Worm (Caenorhabditis elegans): ENCODE results near the gene fcmt-1.

Gene fcmt-1

DNA sequence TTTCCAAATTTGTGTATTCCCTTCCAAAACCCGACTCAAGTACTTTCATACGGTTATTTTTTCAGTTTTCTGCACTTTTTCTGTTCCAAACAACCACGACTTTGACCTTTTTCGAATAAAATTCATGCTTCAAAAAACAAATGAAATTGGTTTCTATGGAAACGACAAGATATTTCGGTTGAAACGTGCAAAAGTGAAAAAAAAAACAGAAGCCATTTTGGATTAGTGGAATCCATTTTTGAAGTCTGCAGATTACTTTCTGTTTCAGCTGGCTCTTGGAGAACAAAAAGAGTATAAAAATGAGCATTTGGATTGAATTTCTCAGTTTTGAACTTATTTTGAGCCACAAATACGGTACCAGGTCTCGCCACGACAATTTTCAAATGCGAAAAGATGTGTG is 12.8 kb upstream of the fcmt-1 start (continued):
- no peak for TF ChIP-seq aha-1 (tag; optimal IDR thresholded peaks at IDR 0.05)

- TF ChIP-seq nhr-71 (tag; optimal IDR thresholded peaks at IDR 0.05): no peak
- TF ChIP-seq pqm-1 (tag; optimal IDR thresholded peaks at IDR 0.05): no peak
- TF ChIP-seq hlh-17 (GFP tag; optimal IDR thresholded peaks at IDR 0.05; ENCODE audit: borderline replicate concordance): no peak
- TF ChIP-seq ceh-88 (GFP tag; IDR thresholded peaks at IDR 0.05): no peak
- TF ChIP-seq ceh-8 (GFP tag; optimal IDR thresholded peaks at IDR 0.05): no peak
- no peak for TF ChIP-seq lin-15B (tag; optimal IDR thresholded peaks at IDR 0.05)
- TF ChIP-seq fkh-4 (tag; optimal IDR thresholded peaks at IDR 0.05; ENCODE audit: borderline replicate concordance): no peak
- no peak for TF ChIP-seq nhr-11 (tag; optimal IDR thresholded peaks at IDR 0.05)
- no peak for TF ChIP-seq ces-1 (GFP tag; optimal IDR thresholded peaks at IDR 0.05)
- no peak for TF ChIP-seq isw-1 (GFP tag; IDR thresholded peaks at IDR 0.05)
- no peak for TF ChIP-seq fkh-10 (GFP tag; optimal IDR thresholded peaks at IDR 0.05)
Measured at ce11 chrII:11721604-11722003, 12.2 kb upstream of the fcmt-1 start.

ce11 chrII:11720819-11721218 is 11.5 kb upstream of the fcmt-1 start:
- TF ChIP-seq C04F5.9 (tag; optimal IDR thresholded peaks at IDR 0.05): no peak
- TF ChIP-seq elt-2 (tag; optimal IDR thresholded peaks at IDR 0.05): no peak
- no peak for TF ChIP-seq unc-98 (GFP tag; IDR thresholded peaks at IDR 0.05)
- no peak for TF ChIP-seq fkh-8 (tag; optimal IDR thresholded peaks at IDR 0.05)
- no peak for TF ChIP-seq nhr-85 (tag)
- TF ChIP-seq skn-1 (tag; optimal IDR thresholded peaks at IDR 0.05): no peak
- no peak for TF ChIP-seq jun-1 (tag; optimal IDR thresholded peaks at IDR 0.05)
- no peak for TF ChIP-seq mep-1 (tag; optimal IDR thresholded peaks at IDR 0.05)

DNA sequence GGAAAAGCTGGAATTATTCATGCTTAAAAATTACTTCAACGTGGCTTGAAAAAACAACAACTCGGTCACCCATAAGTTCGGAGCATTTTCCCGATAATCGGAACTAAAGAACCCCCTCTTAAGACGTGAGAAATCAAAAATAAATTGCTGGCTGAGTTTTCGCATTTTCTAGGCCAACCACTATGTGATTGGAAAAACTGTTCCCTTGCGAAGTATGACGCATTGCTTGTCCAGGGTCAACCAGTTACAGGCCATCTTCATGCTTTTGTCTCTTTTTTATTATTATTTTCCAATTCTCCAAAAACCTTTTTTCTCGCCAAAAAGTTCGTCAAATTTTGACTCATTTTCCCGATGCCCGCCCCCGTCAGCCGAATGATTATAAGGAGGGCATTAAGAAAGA is 10.7 kb upstream of the fcmt-1 start, which contains the start of gene F13D12.3:
Gene F13D12.3 (plus strand): TSS at position 301 of the 400 bp plus-strand sequence.
- TF ChIP-seq zag-1 (tag; optimal IDR thresholded peaks at IDR 0.05): no peak
- no peak for TF ChIP-seq lsy-2 (tag; optimal IDR thresholded peaks at IDR 0.05)
- TF ChIP-seq unc-130 (tag; optimal IDR thresholded peaks at IDR 0.05): no peak
- no peak for TF ChIP-seq fkh-10 (GFP tag; optimal IDR thresholded peaks at IDR 0.05)
- TF ChIP-seq elt-2 (tag; optimal IDR thresholded peaks at IDR 0.05): no peak
- TF ChIP-seq lin-35 (GFP tag; optimal IDR thresholded peaks at IDR 0.05): no peak
- TF ChIP-seq blmp-1 (tag; optimal IDR thresholded peaks at IDR 0.05): no peak

- peak; percentile 17 to 21 for TF ChIP-seq lsy-2 (tag; optimal IDR thresholded peaks at IDR 0.05)
- TF ChIP-seq ets-5 (GFP tag; IDR thresholded peaks at IDR 0.05): no peak
- no peak for TF ChIP-seq alr-1 (tag; optimal IDR thresholded peaks at IDR 0.05; ENCODE audit: borderline replicate concordance)
- no peak for TF ChIP-seq hlh-4 (tag; optimal IDR thresholded peaks at IDR 0.05)
- TF ChIP-seq C16A3.4 (tag; optimal IDR thresholded peaks at IDR 0.05): no peak
- no peak for TF ChIP-seq fkh-10 (GFP tag; optimal IDR thresholded peaks at IDR 0.05)
- TF ChIP-seq ces-1 (GFP tag; optimal IDR thresholded peaks at IDR 0.05): no peak
- TF ChIP-seq nhr-71 (tag; optimal IDR thresholded peaks at IDR 0.05): peak; percentile 30
- TF ChIP-seq ceh-82 (tag; optimal IDR thresholded peaks at IDR 0.05): no peak
- no peak for TF ChIP-seq grh-1 (GFP tag; IDR thresholded peaks at IDR 0.05)
- no peak for TF ChIP-seq elt-3 (tag; optimal IDR thresholded peaks at IDR 0.05)
- no peak for TF ChIP-seq fos-1 (tag; optimal IDR thresholded peaks at IDR 0.05)
- TF ChIP-seq blmp-1 (tag; optimal IDR thresholded peaks at IDR 0.05): peak; percentile 2
- TF ChIP-seq snu-23 (GFP tag; optimal IDR thresholded peaks at IDR 0.05): peak; percentile 15
Measured at ce11 chrII:11719533-11719932, 10.2 kb upstream of the fcmt-1 start.

- TF ChIP-seq alr-1 (tag; optimal IDR thresholded peaks at IDR 0.05; ENCODE audit: borderline replicate concordance) (no peak), snpc-4 (tag; optimal IDR thresholded peaks at IDR 0.05) (peak; percentile 75), efl-1 (optimal IDR thresholded peaks at IDR 0.05) (no peak), efl-1 (GFP tag; optimal IDR thresholded peaks at IDR 0.05 in 1 of 2) (peak in 1 of 2 experiments; percentile 43)
Measured at ce11 chrII:11714728-11715127, 5.4 kb upstream of the fcmt-1 start.

Measured in whole organism, L1 larva.